Fruit fly (Drosophila melanogaster): Measurements from ENCODE around the gene poe.

The poe gene

DNA sequence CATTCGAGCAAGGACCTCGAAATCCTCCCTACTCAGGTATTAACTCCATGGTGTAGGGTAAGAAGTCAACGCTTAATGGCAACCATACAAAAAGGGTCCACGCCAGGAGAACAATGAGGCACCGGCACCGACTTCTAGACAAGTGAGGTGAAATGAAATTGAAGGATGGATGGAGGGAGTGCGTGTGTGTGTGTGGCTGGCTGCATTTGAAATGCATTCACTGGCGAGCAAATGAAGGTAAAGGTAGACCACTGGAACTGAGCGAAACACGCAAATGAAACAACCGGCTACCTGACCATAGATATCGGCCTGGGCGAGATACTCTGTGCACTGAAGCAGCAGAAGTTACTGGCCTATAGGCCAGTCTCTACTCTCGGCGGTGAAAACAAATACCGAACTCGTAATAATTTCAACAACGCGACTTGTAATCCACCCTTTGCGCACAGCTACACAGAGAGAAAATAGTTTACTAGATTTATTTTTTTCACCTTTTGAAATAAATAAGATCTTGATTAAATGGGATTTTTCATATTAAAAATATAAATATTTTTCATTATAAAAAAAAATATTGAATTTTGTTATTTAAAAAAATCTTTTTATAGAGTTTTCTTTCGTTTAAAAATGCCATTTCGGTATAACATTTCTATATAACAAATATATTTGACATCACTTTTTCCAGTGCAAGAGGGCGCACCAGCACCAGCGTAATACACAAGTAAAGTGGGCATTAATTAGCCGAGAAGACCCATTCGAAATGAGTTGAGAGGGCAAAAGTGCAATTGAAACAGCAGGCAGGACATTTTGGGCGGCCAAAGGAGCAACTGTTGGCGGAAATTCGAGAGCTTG is 10.4 kb upstream of the poe start (continued):
- TF ChIP-seq CG6792 (GFP tag; optimal IDR thresholded peaks at IDR 0.05) = peak; percentile 83
- TF ChIP-seq CG7368 (GFP tag; optimal IDR thresholded peaks at IDR 0.05) = no peak
- peak; percentile 88 for TF ChIP-seq OdsH (GFP tag; optimal IDR thresholded peaks at IDR 0.05)
- TF ChIP-seq esn (GFP tag; optimal IDR thresholded peaks at IDR 0.05) = peak; percentile 82
- peak; percentile 31 for TF ChIP-seq CG6854 (GFP tag; optimal IDR thresholded peaks at IDR 0.05)
- no peak for TF ChIP-seq spab (GFP tag; optimal IDR thresholded peaks at IDR 0.05)
- peak; percentile 83 for TF ChIP-seq CG8632 (GFP tag; optimal IDR thresholded peaks at IDR 0.05)
- TF ChIP-seq CG34406 (GFP tag; optimal IDR thresholded peaks at IDR 0.05) = peak; percentile 83
- TF ChIP-seq CG1621 (tag; optimal IDR thresholded peaks at IDR 0.05) = no peak
- no peak for TF ChIP-seq Blimp-1 (GFP tag; optimal IDR thresholded peaks at IDR 0.05)
- TF ChIP-seq CG11762 (GFP tag; optimal IDR thresholded peaks at IDR 0.05; ENCODE audit: insufficient read depth) = no peak
- no peak for TF ChIP-seq fd85E (GFP tag; optimal IDR thresholded peaks at IDR 0.05)
- TF ChIP-seq lz (GFP tag; optimal IDR thresholded peaks at IDR 0.05) = peak; percentile 60
- no peak for TF ChIP-seq vri (GFP tag; optimal IDR thresholded peaks at IDR 0.05)
- TF ChIP-seq CG11902 (GFP tag; optimal IDR thresholded peaks at IDR 0.05) = no peak
- peak; percentile 44 for TF ChIP-seq CG31627 (GFP tag; optimal IDR thresholded peaks at IDR 0.05)
- 0 out of 3 replicates have a peak, but pooled peaks have one; percentile 17 for TF ChIP-seq CG6163 (GFP tag; IDR thresholded peaks at IDR 0.05)
- no peak for TF ChIP-seq CG6276 (GFP tag; optimal IDR thresholded peaks at IDR 0.05)
- no peak for TF ChIP-seq CG16779 (tag; optimal IDR thresholded peaks at IDR 0.05)
- peak; percentile 42 for TF ChIP-seq CG3919 (GFP tag; optimal IDR thresholded peaks at IDR 0.05)
- TF ChIP-seq CG32006 (GFP tag; optimal IDR thresholded peaks at IDR 0.05) = peak; percentile 93
- TF ChIP-seq Ets96B (tag; optimal IDR thresholded peaks at IDR 0.05) = peak; percentile 84
- peak; percentile 53 for TF ChIP-seq dac (GFP tag; optimal IDR thresholded peaks at IDR 0.05)
- TF ChIP-seq fkh (GFP tag; optimal IDR thresholded peaks at IDR 0.05) = no peak

DNA sequence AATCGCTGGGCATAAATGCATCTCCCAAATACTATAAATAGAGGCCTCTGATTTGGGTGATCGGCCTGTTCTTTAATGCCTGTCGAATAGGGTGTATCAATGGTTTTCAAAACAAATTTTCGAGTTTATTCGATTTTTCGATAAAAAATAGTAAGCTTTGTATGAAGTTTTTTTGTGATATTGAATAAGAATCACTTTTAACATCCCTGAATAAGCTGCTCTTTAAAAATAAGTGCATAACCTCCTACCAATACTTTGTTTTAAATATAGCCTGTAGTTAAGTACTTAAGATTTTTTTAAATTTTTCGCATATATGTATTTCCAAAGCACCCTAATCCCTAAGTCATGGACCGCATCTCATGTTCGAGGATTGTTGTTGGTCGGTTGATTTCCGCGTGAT is 9.2 kb upstream of the poe start:
- TF ChIP-seq Eip93F (GFP tag; optimal IDR thresholded peaks at IDR 0.05) (no peak), CG11294 (GFP tag; IDR thresholded peaks at IDR 0.05) (no peak), achi (GFP tag; optimal IDR thresholded peaks at IDR 0.05) (no peak), fkh (GFP tag; optimal IDR thresholded peaks at IDR 0.05) (no peak), CG34406 (GFP tag; optimal IDR thresholded peaks at IDR 0.05) (no peak), CG15336 (GFP tag; IDR thresholded peaks at IDR 0.05) (peak; percentile 85), Lpt (GFP tag; optimal IDR thresholded peaks at IDR 0.05) (peak; percentile 9), CG3032 (tag; optimal IDR thresholded peaks at IDR 0.05) (no peak), topi (GFP tag; optimal IDR thresholded peaks at IDR 0.05) (no peak), vri (GFP tag; optimal IDR thresholded peaks at IDR 0.05) (no peak), OdsH (GFP tag; optimal IDR thresholded peaks at IDR 0.05) (no peak), Eip75B (GFP tag; optimal IDR thresholded peaks at IDR 0.05) (no peak), CG8119 (GFP tag; IDR thresholded peaks at IDR 0.05) (peak; percentile 79)

DNA sequence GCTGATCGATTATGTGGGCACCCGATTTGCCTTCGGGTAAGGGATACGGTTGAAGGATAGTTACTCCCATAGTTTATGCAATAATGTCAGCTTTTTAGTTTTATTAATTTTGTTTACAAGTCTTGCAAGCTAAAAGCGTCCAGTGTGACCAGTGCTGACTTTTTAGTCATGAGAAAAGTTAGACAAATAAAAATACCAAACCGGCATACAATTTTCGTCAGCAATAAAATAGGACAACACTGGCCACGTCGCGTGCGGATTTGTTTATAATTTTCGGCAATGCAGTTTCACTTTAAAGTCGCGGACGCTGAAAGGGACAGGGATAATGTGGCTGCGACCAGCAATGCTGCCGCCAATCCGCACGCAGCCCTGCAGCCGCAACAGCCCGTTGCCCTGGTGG is 1.3 kb upstream of the poe start, which contains the start of the genes MED20 and Trf:
Gene MED20 (minus strand): TSS at position 157 of the 400 bp plus-strand sequence.
Gene Trf (plus strand): TSS at position 204 of the 400 bp plus-strand sequence.
- no peak for TF ChIP-seq fkh (GFP tag; optimal IDR thresholded peaks at IDR 0.05)

DNA sequence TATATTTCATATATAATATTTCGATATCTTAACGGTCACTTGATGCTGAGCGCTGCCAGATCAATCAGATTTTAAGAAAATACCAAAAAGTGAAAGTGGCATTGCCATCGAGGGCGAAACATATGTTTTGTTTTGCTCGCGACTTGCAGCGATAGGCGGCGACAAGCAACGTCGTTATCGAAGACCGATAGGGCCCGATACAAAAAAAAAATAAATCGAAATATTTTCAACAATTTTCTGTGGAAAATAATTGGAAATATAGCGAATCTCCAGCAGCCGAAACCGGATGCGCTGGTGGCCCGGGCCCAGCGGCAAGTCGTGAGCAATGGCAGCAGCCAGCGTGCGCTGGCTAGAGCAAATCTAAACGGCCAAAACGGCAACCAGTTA is 28.1 kb downstream of the poe start, which contains the start of gene Megf8:
Gene Megf8 (plus strand): TSS at position 190 of the 387 bp plus-strand sequence.
- peak; percentile 100 for TF ChIP-seq Blimp-1 (GFP tag; optimal IDR thresholded peaks at IDR 0.05)
- TF ChIP-seq CG15336 (GFP tag; IDR thresholded peaks at IDR 0.05) = no peak
- no peak for TF ChIP-seq Eip93F (GFP tag; optimal IDR thresholded peaks at IDR 0.05)
- TF ChIP-seq esn (GFP tag; optimal IDR thresholded peaks at IDR 0.05) = no peak

Data from whole organism, prepupa.